Fruit fly (Drosophila melanogaster) whole organism, embryonic: ENCODE measurements around the gene CG31098.
A peak's percentile ranks its signal among the peaks of the same experiment; 100 is the strongest.

Source experiments
- CG11093 ChIP-seq: fragments of 200-800 bp; sonication (Bioruptor generic); IDR thresholded peaks from 3 replicates; pipeline ENCODE4 v1.3.6; 2022; ENCODE audit warnings: missing biosample characterization, missing genetic modification characterization
- CG12071 ChIP-seq: fragments of 200-800 bp; sonication (Bioruptor generic); optimal IDR thresholded peaks from 3 replicates; lab custom pipeline; 2018; ENCODE audit warnings: missing biosample characterization, mild to moderate bottlenecking, missing genetic modification characterization
- CG12659 ChIP-seq: fragments of 200-800 bp; sonication (Bioruptor generic); optimal IDR thresholded peaks from 3 replicates; lab custom pipeline; 2017; ENCODE audit warnings: mild to moderate bottlenecking, missing biosample characterization, missing genetic modification reagents, missing genetic modification characterization
- CG13894 ChIP-seq: fragments of 200-800 bp; sonication (Bioruptor generic); optimal IDR thresholded peaks from 3 replicates; lab custom pipeline; 2018; ENCODE audit warnings: missing biosample characterization, mild to moderate bottlenecking, missing genetic modification characterization, moderate library complexity
- CG14050 ChIP-seq: fragments of 200-800 bp; sonication (Bioruptor generic); IDR thresholded peaks from 3 replicates; pipeline ENCODE4 v1.3.6; 2022; ENCODE audit warnings: missing biosample characterization, missing genetic modification characterization
- CG16815 ChIP-seq: fragments of 200-800 bp; sonication (Bioruptor generic); optimal IDR thresholded peaks from 3 replicates; lab custom pipeline; 2017; ENCODE audit warnings: missing biosample characterization, mild to moderate bottlenecking, missing genetic modification characterization
- CG17612 ChIP-seq: fragments of 200-800 bp; sonication (Bioruptor generic); IDR thresholded peaks from 2 replicates; pipeline ENCODE4 v1.3.6; 2022; ENCODE audit warnings: missing biosample characterization, missing genetic modification characterization
- CG2129 ChIP-seq: fragments of 200-800 bp; sonication (Bioruptor generic); IDR thresholded peaks from 2 replicates; pipeline ENCODE4 v1.3.6; 2022; ENCODE audit warnings: missing biosample characterization, missing genetic modification characterization; ENCODE audit not compliant: partially characterized antibody
- CG2889 ChIP-seq: fragments of 200-800 bp; sonication (Bioruptor generic); IDR thresholded peaks from 3 replicates; pipeline ENCODE4 v1.3.6; 2022; ENCODE audit warnings: missing biosample characterization, missing genetic modification characterization
- CG31388 ChIP-seq: fragments of 200-800 bp; sonication (Bioruptor generic); optimal IDR thresholded peaks from 2 replicates; lab custom pipeline; 2016; ENCODE audit warnings: missing biosample characterization, missing genetic modification characterization
- CG3163 ChIP-seq: fragments of 200-800 bp; sonication (Bioruptor generic); optimal IDR thresholded peaks from 3 replicates; lab custom pipeline; 2016; ENCODE audit warnings: missing biosample characterization, missing genetic modification characterization
- CG3281 ChIP-seq: fragments of 200-800 bp; sonication (Bioruptor generic); optimal IDR thresholded peaks from 3 replicates; lab custom pipeline; 2017; ENCODE audit warnings: missing biosample characterization, mild to moderate bottlenecking, missing genetic modification characterization
- CG4820 ChIP-seq: fragments of 200-800 bp; sonication (Bioruptor generic); optimal IDR thresholded peaks from 3 replicates; lab custom pipeline; 2016; ENCODE audit warnings: missing biosample characterization, missing genetic modification characterization
- CG5180 ChIP-seq: fragments of 200-800 bp; sonication (Bioruptor generic); optimal IDR thresholded peaks from 3 replicates; lab custom pipeline; 2017; ENCODE audit warnings: missing biosample characterization, missing genetic modification characterization, mild to moderate bottlenecking, moderate library complexity, missing genetic modification reagents
- CG7745 ChIP-seq: fragments of 200-800 bp; sonication (Bioruptor generic); optimal IDR thresholded peaks from 2 replicates; lab custom pipeline; 2018; ENCODE audit warnings: missing biosample characterization, mild to moderate bottlenecking, missing genetic modification characterization, moderate library complexity
- CG9932 ChIP-seq: fragments of 200-800 bp; sonication (Bioruptor generic); IDR thresholded peaks from 2 replicates; pipeline ENCODE4 v1.3.6; 2022; ENCODE audit warnings: missing biosample characterization, missing genetic modification characterization
- Chrac-16 ChIP-seq: fragments of 200-800 bp; sonication (Bioruptor generic); optimal IDR thresholded peaks from 3 replicates; lab custom pipeline; 2016; ENCODE audit warnings: missing biosample characterization, missing genetic modification characterization
- Doc3 ChIP-seq: fragments of 200-800 bp; sonication (Bioruptor generic); IDR thresholded peaks from 3 replicates; pipeline ENCODE4 v1.3.6; 2022; ENCODE audit warnings: missing biosample characterization, missing genetic modification characterization; ENCODE audit not compliant: partially characterized antibody
- Dp ChIP-seq: fragments of 200-800 bp; sonication (Bioruptor generic); optimal IDR thresholded peaks from 2 replicates; lab custom pipeline; 2018; ENCODE audit warnings: missing biosample characterization, mild to moderate bottlenecking, missing genetic modification characterization, moderate library complexity
- Dref ChIP-seq: fragments of 200-800 bp; sonication (Bioruptor generic); IDR thresholded peaks from 2 replicates; pipeline ENCODE4 v1.3.6; 2022; ENCODE audit warnings: missing biosample characterization, missing genetic modification characterization
- HLH4C ChIP-seq: fragments of 200-800 bp; sonication (Bioruptor generic); IDR thresholded peaks from 3 replicates; pipeline ENCODE4 v1.3.6; 2022; ENCODE audit warnings: missing biosample characterization, missing genetic modification characterization; ENCODE audit not compliant: partially characterized antibody
- Hr39 ChIP-seq: fragments of >200 bp; optimal IDR thresholded peaks from 2 replicates; lab custom pipeline; 2017
- Lim3 ChIP-seq: fragments of 200-800 bp; sonication (Bioruptor generic); IDR thresholded peaks from 2 replicates; pipeline ENCODE4 v1.3.6; 2022; ENCODE audit warnings: missing biosample characterization, missing genetic modification characterization
- Meics ChIP-seq: fragments of 200-800 bp; sonication (Bioruptor generic); optimal IDR thresholded peaks from 2 replicates; lab custom pipeline; 2017; ENCODE audit warnings: missing biosample characterization, mild to moderate bottlenecking, missing genetic modification characterization
- Myb ChIP-seq: fragments of 200-800 bp; sonication (Bioruptor generic); optimal IDR thresholded peaks from 2 replicates; lab custom pipeline; 2016; ENCODE audit warnings: missing biosample characterization, missing genetic modification characterization
- Nf-YC ChIP-seq: fragments of 200-800 bp; optimal IDR thresholded peaks from 3 replicates; lab custom pipeline; 2019; ENCODE audit warnings: missing biosample characterization, mild to moderate bottlenecking, missing genetic modification characterization, moderate library complexity
- Ptx1 ChIP-seq: fragments of 200-800 bp; sonication (Bioruptor generic); IDR thresholded peaks from 2 replicates; pipeline ENCODE4 v1.3.6; 2022; ENCODE audit warnings: missing biosample characterization, missing genetic modification characterization
- Ravus ChIP-seq: fragments of 200-800 bp; sonication (Bioruptor generic); IDR thresholded peaks from 2 replicates; pipeline ENCODE4 v1.3.6; 2022; ENCODE audit warnings: missing biosample characterization, missing genetic modification characterization
- Rfx ChIP-seq: fragments of 200-800 bp; sonication (Bioruptor generic); IDR thresholded peaks from 2 replicates; pipeline ENCODE4 v1.3.6; 2022; ENCODE audit warnings: missing biosample characterization, missing genetic modification characterization
- Sox102F ChIP-seq: fragments of 200-800 bp; sonication (Bioruptor generic); optimal IDR thresholded peaks from 2 replicates; lab custom pipeline; 2018; ENCODE audit warnings: missing biosample characterization, mild to moderate bottlenecking, missing genetic modification characterization, moderate library complexity
- Trl ChIP-seq, 3 experiments: fragments of >200 bp in 2 of 3; fragments of 200-800 bp in 1 of 3; sonication (Bioruptor generic) in 1 of 3; optimal IDR thresholded peaks; 2 replicates in 1 of 3; 3 replicates in 2 of 3; lab custom pipeline; 2016 to 2017; ENCODE audit warnings: missing biosample characterization in 1 of 3, missing genetic modification characterization in 1 of 3
- YL-1 ChIP-seq: fragments of 200-800 bp; sonication (Bioruptor generic); optimal IDR thresholded peaks from 3 replicates; lab custom pipeline; 2017; ENCODE audit warnings: missing biosample characterization, mild to moderate bottlenecking, missing genetic modification characterization
- ap ChIP-seq: fragments of 200-800 bp; sonication (Bioruptor generic); IDR thresholded peaks from 2 replicates; pipeline ENCODE4 v1.3.6; 2022; ENCODE audit warnings: missing biosample characterization, missing genetic modification characterization
- croc ChIP-seq: fragments of 200-800 bp; sonication (Bioruptor generic); conservative IDR thresholded peaks from 3 replicates; pipeline ENCODE4 v1.3.6; 2022; ENCODE audit warnings: missing biosample characterization, missing genetic modification characterization
- crp ChIP-seq, 2 experiments: fragments of 200-800 bp; sonication (Bioruptor generic); optimal IDR thresholded peaks; 2 replicates in 1 of 2; 3 replicates in 1 of 2; lab custom pipeline; 2017; ENCODE audit warnings: missing biosample characterization in 2 of 2, missing genetic modification characterization in 2 of 2, mild to moderate bottlenecking in 1 of 2, moderate library complexity in 1 of 2
- dan ChIP-seq: fragments of 200-800 bp; sonication (Bioruptor generic); IDR thresholded peaks from 2 replicates; pipeline ENCODE4 v1.3.6; 2022; ENCODE audit warnings: missing biosample characterization, missing genetic modification characterization
- disco-r ChIP-seq: fragments of 200-800 bp; sonication (Bioruptor generic); optimal IDR thresholded peaks from 2 replicates; lab custom pipeline; 2016; ENCODE audit warnings: missing biosample characterization, missing genetic modification characterization
- dmrt99B ChIP-seq: fragments of 200-800 bp; sonication (Bioruptor generic); optimal IDR thresholded peaks from 2 replicates; lab custom pipeline; 2018; ENCODE audit warnings: missing biosample characterization, mild to moderate bottlenecking, missing genetic modification characterization, moderate library complexity
- gce ChIP-seq: fragments of 200-800 bp; sonication (Bioruptor generic); IDR thresholded peaks from 3 replicates; pipeline ENCODE4 v1.3.6; 2022; ENCODE audit warnings: missing biosample characterization, missing genetic modification characterization
- luna ChIP-seq: fragments of 200-800 bp; sonication (Bioruptor generic); optimal IDR thresholded peaks from 2 replicates; lab custom pipeline; 2016; ENCODE audit warnings: missing biosample characterization, missing genetic modification characterization
- peb ChIP-seq: fragments of 200-800 bp; sonication (Bioruptor generic); IDR thresholded peaks from 2 replicates; pipeline ENCODE4 v1.3.6; 2022; ENCODE audit warnings: missing biosample characterization, missing genetic modification characterization
- pnt ChIP-seq: fragments of 200-800 bp; sonication (Bioruptor generic); optimal IDR thresholded peaks from 3 replicates; lab custom pipeline; 2016; ENCODE audit warnings: missing biosample characterization, missing genetic modification characterization
- psq ChIP-seq: fragments of 200-800 bp; sonication (Bioruptor generic); optimal IDR thresholded peaks from 2 replicates; lab custom pipeline; 2017; ENCODE audit warnings: missing biosample characterization, missing genetic modification characterization
- sc ChIP-seq, 3 experiments: fragments of >200 bp in 2 of 3; fragments of 200-800 bp in 1 of 3; sonication (Bioruptor generic) in 1 of 3; optimal IDR thresholded peaks; 2 replicates in 2 of 3; 3 replicates in 1 of 3; lab custom pipeline; 2017; ENCODE audit warnings: mild to moderate bottlenecking in 1 of 3, missing biosample characterization in 1 of 3, missing genetic modification characterization in 1 of 3, missing genetic modification reagents in 1 of 3
- seq ChIP-seq: fragments of 200-800 bp; sonication (Bioruptor generic); IDR thresholded peaks from 2 replicates; pipeline ENCODE4 v1.3.6; 2022; ENCODE audit warnings: missing biosample characterization, missing genetic modification characterization
- shn ChIP-seq: fragments of 200-800 bp; sonication (Bioruptor generic); optimal IDR thresholded peaks from 3 replicates; lab custom pipeline; 2016; ENCODE audit warnings: missing biosample characterization, missing genetic modification characterization
- sob ChIP-seq: fragments of 200-800 bp; sonication (Bioruptor generic); IDR thresholded peaks from 2 replicates; pipeline ENCODE4 v1.3.6; 2022; ENCODE audit warnings: missing biosample characterization, missing genetic modification characterization
- ttk ChIP-seq: fragments of 200-800 bp; sonication (Bioruptor generic); IDR thresholded peaks from 2 replicates; pipeline ENCODE4 v2.1.2; 2022; ENCODE audit warnings: missing biosample characterization, missing genetic modification characterization
- twi ChIP-seq: fragments of 200-800 bp; optimal IDR thresholded peaks from 2 replicates; lab custom pipeline; 2019; ENCODE audit warnings: missing biosample characterization, mild to moderate bottlenecking, missing genetic modification characterization, moderate library complexity
- zen2 ChIP-seq: fragments of 200-800 bp; sonication (Bioruptor generic); IDR thresholded peaks from 3 replicates; pipeline ENCODE4 v1.3.6; 2022; ENCODE audit warnings: missing biosample characterization, missing genetic modification characterization; ENCODE audit not compliant: partially characterized antibody

Gene CG31098

dm6 chr3R:25265589-25266201, 27.1 kb downstream of the CG31098 start, which contains the start of the genes GlnRS and RIOK2 (continued):
- TF ChIP-seq psq (GFP tag; lab: Kevin White, UChicago) (no peak), sob (GFP tag; lab: Robert Waterston, UW) (0 out of 2 replicates have a peak, but pooled peaks have one; percentile 49), CG12659 (peak; percentile 64), CG14050 (GFP tag; lab: Robert Waterston, UW) (no peak), Sox102F (no peak), Chrac-16 (no peak), Lim3 (GFP tag; lab: Robert Waterston, UW) (no peak), shn (GFP tag; lab: Kevin White, UChicago) (no peak), Nf-YC (tag; lab: Kevin White, UChicago) (no peak), CG3163 (GFP tag; lab: Kevin White, UChicago) (no peak), Dp (GFP tag; lab: Kevin White, UChicago) (peak; percentile 32), pnt (GFP tag; lab: Kevin White, UChicago) (no peak), CG2889 (GFP tag; lab: Robert Waterston, UW) (no peak), Meics (no peak), Ptx1 (GFP tag; lab: Robert Waterston, UW) (no peak), CG2129 (GFP tag; lab: Robert Waterston, UW) (peak; percentile 87), CG4820 (GFP tag; lab: Kevin White, UChicago) (no peak), Dref (peak; percentile 88), ttk (GFP tag; lab: Robert Waterston, UW) (no peak), CG17612 (no peak), Trl (optimal IDR thresholded peaks at IDR 0.05; lab: Kevin White, UChicago) (no peak), Trl (GFP tag; optimal IDR thresholded peaks at IDR 0.05; lab: Kevin White, UChicago) (no peak), YL-1 (GFP tag; lab: Kevin White, UChicago) (peak; percentile 98), ap (no peak), luna (no peak), dan (GFP tag; lab: Robert Waterston, UW) (no peak), crp (GFP tag; optimal IDR thresholded peaks at IDR 0.05; lab: Kevin White, UChicago) (peak in 1 of 2 experiments; percentile 63), CG11093 (GFP tag; lab: Robert Waterston, UW) (no peak), dmrt99B (tag; lab: Kevin White, UChicago) (no peak), twi (tag; lab: Kevin White, UChicago) (peak; percentile 28), Doc3 (GFP tag; lab: Robert Waterston, UW) (peak; percentile 92), CG7745 (tag; lab: Kevin White, UChicago) (no peak), CG3281 (GFP tag; lab: Kevin White, UChicago) (no peak), Rfx (peak; percentile 52), gce (GFP tag; lab: Robert Waterston, UW) (no peak), Ravus (no peak), CG31388 (GFP tag; lab: Kevin White, UChicago) (no peak), croc (GFP tag; lab: Robert Waterston, UW) (no peak; the same call in 2 of the 3 replicates), CG5180 (GFP tag; lab: Kevin White, UChicago) (no peak), peb (no peak), Myb (GFP tag; lab: Kevin White, UChicago) (peak; percentile 60), seq (GFP tag; lab: Robert Waterston, UW) (no peak), HLH4C (GFP tag; lab: Robert Waterston, UW) (peak; percentile 92), CG9932 (GFP tag; lab: Robert Waterston, UW) (peak; percentile 49; the same call in 1 of the 2 replicates), Hr39 (no peak), disco-r (no peak), sc (optimal IDR thresholded peaks at IDR 0.05; lab: Kevin White, UChicago) (no peak), sc (GFP tag; optimal IDR thresholded peaks at IDR 0.05; lab: Kevin White, UChicago) (no peak), CG16815 (GFP tag; lab: Kevin White, UChicago) (no peak), CG12071 (GFP tag; lab: Kevin White, UChicago) (no peak), CG13894 (no peak), zen2 (peak; percentile 95)
